Worm (Caenorhabditis elegans) whole organism, late embryonic: ENCODE measurements around the gene nstp-10.
A peak's percentile ranks its signal among the peaks of the same experiment; 100 is the strongest.

ENCODE experiments used
- C38D4.7 ChIP-seq: fragments of 200-800 bp; sonication (Bioruptor generic); optimal IDR thresholded peaks from 2 replicates; lab custom pipeline; 2018; ENCODE audit warnings: mild to moderate bottlenecking, missing genetic modification characterization, moderate library complexity, missing compliant biosample characterization
- F13H6.1 ChIP-seq: sonication (generic microtip); optimal IDR thresholded peaks from 2 replicates; lab custom pipeline; 2016; ENCODE audit warnings: missing genetic modification characterization, missing compliant biosample characterization
- K02D7.2 ChIP-seq: sonication (generic microtip); optimal IDR thresholded peaks from 2 replicates; lab custom pipeline; 2017; ENCODE audit warnings: mild to moderate bottlenecking, missing genetic modification characterization, missing compliant biosample characterization
- K09A11.1 ChIP-seq: sonication (generic microtip); optimal IDR thresholded peaks from 2 replicates; lab custom pipeline; 2017; ENCODE audit warnings: antibody characterized with exemption, mild to moderate bottlenecking, missing genetic modification characterization, missing compliant biosample characterization; ENCODE audit not compliant: insufficient read depth
- T23F11.4 ChIP-seq: fragments of 200-800 bp; sonication (Bioruptor generic); optimal IDR thresholded peaks from 2 replicates; lab custom pipeline; 2018; ENCODE audit warnings: mild to moderate bottlenecking, missing genetic modification characterization, missing compliant biosample characterization
- Y22D7AL.16 ChIP-seq: sonication (generic microtip); optimal IDR thresholded peaks from 2 replicates; lab custom pipeline; 2016; ENCODE audit warnings: missing genetic modification characterization, missing compliant biosample characterization
- ahr-1 ChIP-seq: sonication (generic microtip); optimal IDR thresholded peaks from 2 replicates; lab custom pipeline; 2016; ENCODE audit warnings: missing genetic modification characterization, missing compliant biosample characterization
- ama-1 ChIP-seq: fragments of 150-350 bp; optimal IDR thresholded peaks from 2 replicates; lab custom pipeline; 2014
- ceh-14 ChIP-seq: sonication (generic microtip); optimal IDR thresholded peaks from 2 replicates; lab custom pipeline; 2016; ENCODE audit warnings: missing genotype, missing genetic modification characterization, missing compliant biosample characterization
- ceh-18 ChIP-seq: sonication (generic microtip); optimal IDR thresholded peaks from 2 replicates; lab custom pipeline; 2016; ENCODE audit warnings: missing genetic modification characterization, missing compliant biosample characterization
- ceh-24 ChIP-seq: sonication (generic microtip); optimal IDR thresholded peaks from 2 replicates; lab custom pipeline; 2016; ENCODE audit warnings: mild to moderate bottlenecking, missing genetic modification characterization, missing compliant biosample characterization
- ceh-31 ChIP-seq: sonication (generic microtip); optimal IDR thresholded peaks from 2 replicates; lab custom pipeline; 2016; ENCODE audit warnings: missing genetic modification characterization, missing compliant biosample characterization
- ceh-45 ChIP-seq: fragments of 200-800 bp; sonication (Bioruptor generic); IDR thresholded peaks from 2 replicates; pipeline ENCODE4 v1.3.6; 2022; ENCODE audit warnings: missing genetic modification reagents, missing genetic modification characterization, missing compliant biosample characterization
- ceh-6 ChIP-seq: fragments of 200-800 bp; sonication (Bioruptor generic); optimal IDR thresholded peaks from 2 replicates; lab custom pipeline; 2018; ENCODE audit warnings: mild to moderate bottlenecking, missing genetic modification characterization, missing compliant biosample characterization
- ceh-9 ChIP-seq: sonication (generic microtip); optimal IDR thresholded peaks from 2 replicates; lab custom pipeline; 2016; ENCODE audit warnings: mild to moderate bottlenecking, missing genetic modification characterization, inconsistent platforms, missing compliant biosample characterization
- che-1 ChIP-seq: sonication (generic microtip); optimal IDR thresholded peaks from 2 replicates; lab custom pipeline; 2016; ENCODE audit warnings: mild to moderate bottlenecking, missing genetic modification characterization, missing compliant biosample characterization
- dmd-4 ChIP-seq: sonication (generic microtip); optimal IDR thresholded peaks from 2 replicates; lab custom pipeline; 2016; ENCODE audit warnings: borderline replicate concordance, missing genetic modification characterization, missing compliant biosample characterization
- dve-1 ChIP-seq: sonication (generic microtip); optimal IDR thresholded peaks from 2 replicates; lab custom pipeline; 2017; ENCODE audit warnings: antibody characterized with exemption, mild to moderate bottlenecking, missing genetic modification characterization, missing compliant biosample characterization
- eyg-1 ChIP-seq: sonication (generic microtip); optimal IDR thresholded peaks from 2 replicates; lab custom pipeline; 2016; ENCODE audit warnings: missing genotype, missing genetic modification characterization, missing compliant biosample characterization
- fax-1 ChIP-seq: sonication (generic microtip); optimal IDR thresholded peaks from 2 replicates; lab custom pipeline; 2016; ENCODE audit warnings: missing genotype, missing genetic modification characterization, missing compliant biosample characterization
- fkh-10 ChIP-seq: fragments of 150-350 bp; optimal IDR thresholded peaks from 2 replicates; lab custom pipeline; 2014; ENCODE audit warnings: missing biosample characterization, missing genetic modification reagents, missing genetic modification characterization
- fkh-6 ChIP-seq: sonication (generic microtip); optimal IDR thresholded peaks from 2 replicates; lab custom pipeline; 2016; ENCODE audit warnings: missing genetic modification characterization, missing compliant biosample characterization
- hlh-13 ChIP-seq: fragments of 200-800 bp; sonication (Bioruptor generic); optimal IDR thresholded peaks from 2 replicates; lab custom pipeline; 2018; ENCODE audit warnings: mild to moderate bottlenecking, missing genetic modification characterization, missing compliant biosample characterization
- hlh-15 ChIP-seq: sonication (generic microtip); optimal IDR thresholded peaks from 2 replicates; lab custom pipeline; 2016; ENCODE audit warnings: missing genetic modification characterization, missing compliant biosample characterization
- hlh-6 ChIP-seq: sonication (generic microtip); optimal IDR thresholded peaks from 2 replicates; lab custom pipeline; 2016; ENCODE audit warnings: missing genotype, missing genetic modification characterization, missing compliant biosample characterization
- hlh-8 ChIP-seq: sonication (generic microtip); optimal IDR thresholded peaks from 2 replicates; lab custom pipeline; 2016; ENCODE audit warnings: missing genotype, missing genetic modification characterization, missing compliant biosample characterization
- lin-11 ChIP-seq: fragments of 200-800 bp; sonication (Bioruptor generic); optimal IDR thresholded peaks from 2 replicates; lab custom pipeline; 2018; ENCODE audit warnings: mild to moderate bottlenecking, missing genetic modification characterization, missing compliant biosample characterization
- madf-2 ChIP-seq: sonication (generic microtip); optimal IDR thresholded peaks from 2 replicates; lab custom pipeline; 2017; ENCODE audit warnings: missing genetic modification characterization, missing compliant biosample characterization
- mec-3 ChIP-seq: sonication (generic microtip); optimal IDR thresholded peaks from 2 replicates; lab custom pipeline; 2016; ENCODE audit warnings: borderline replicate concordance, missing genetic modification characterization, missing compliant biosample characterization
- nhr-11 ChIP-seq: fragments of 150-350 bp; optimal IDR thresholded peaks from 2 replicates; lab custom pipeline; 2014; ENCODE audit warnings: missing biosample characterization, missing genetic modification characterization
- nhr-232 ChIP-seq: sonication (generic microtip); optimal IDR thresholded peaks from 2 replicates; lab custom pipeline; 2016; ENCODE audit warnings: missing genetic modification characterization, missing compliant biosample characterization
- npax-4 ChIP-seq: sonication (generic microtip); optimal IDR thresholded peaks from 2 replicates; lab custom pipeline; 2016; ENCODE audit warnings: missing genetic modification characterization, missing compliant biosample characterization
- odd-2 ChIP-seq: sonication (generic microtip); optimal IDR thresholded peaks from 2 replicates; lab custom pipeline; 2017; ENCODE audit warnings: antibody characterized with exemption, mild to moderate bottlenecking, missing genetic modification characterization, missing compliant biosample characterization
- pag-3 ChIP-seq: sonication (generic microtip); optimal IDR thresholded peaks from 2 replicates; lab custom pipeline; 2016; ENCODE audit warnings: missing compliant biosample characterization, missing genetic modification characterization, borderline replicate concordance
- pax-1 ChIP-seq: fragments of 150-350 bp; optimal IDR thresholded peaks from 2 replicates; lab custom pipeline; 2014; ENCODE audit warnings: missing biosample characterization, missing genetic modification characterization
- pha-2 ChIP-seq: sonication (generic microtip); optimal IDR thresholded peaks from 2 replicates; lab custom pipeline; 2017; ENCODE audit warnings: mild to moderate bottlenecking, missing genetic modification characterization, missing compliant biosample characterization
- pha-4 ChIP-seq: fragments of 150-350 bp; optimal IDR thresholded peaks from 2 replicates; lab custom pipeline; 2018; ENCODE audit warnings: missing biosample characterization, missing genetic modification reagents, missing genetic modification characterization
- pqm-1 ChIP-seq: sonication (generic microtip); optimal IDR thresholded peaks from 2 replicates; lab custom pipeline; 2016; ENCODE audit warnings: missing genetic modification characterization, missing compliant biosample characterization
- pros-1 ChIP-seq: fragments of 150-350 bp; optimal IDR thresholded peaks from 2 replicates; lab custom pipeline; 2014; ENCODE audit warnings: missing biosample characterization, missing genetic modification reagents, missing genetic modification characterization
- ref-2 ChIP-seq: sonication (generic microtip); optimal IDR thresholded peaks from 2 replicates; lab custom pipeline; 2016; ENCODE audit warnings: missing genetic modification characterization, missing compliant biosample characterization
- rnt-1 ChIP-seq: sonication (generic microtip); optimal IDR thresholded peaks from 2 replicates; lab custom pipeline; 2016; ENCODE audit warnings: missing genetic modification characterization, missing compliant biosample characterization
- sox-2 ChIP-seq: fragments of 200-800 bp; sonication (Bioruptor generic); IDR thresholded peaks from 2 replicates; pipeline ENCODE4 v1.3.6; 2022; ENCODE audit warnings: missing genetic modification reagents, missing genetic modification characterization, missing compliant biosample characterization
- sox-4 ChIP-seq: sonication (generic microtip); optimal IDR thresholded peaks from 2 replicates; lab custom pipeline; 2017; ENCODE audit warnings: mild to moderate bottlenecking, missing genetic modification characterization, inconsistent platforms, missing compliant biosample characterization
- syd-9 ChIP-seq: sonication (generic microtip); optimal IDR thresholded peaks from 2 replicates; lab custom pipeline; 2016; ENCODE audit warnings: mild to moderate bottlenecking, missing genetic modification characterization, moderate library complexity, missing compliant biosample characterization
- tbx-2 ChIP-seq: sonication (generic microtip); optimal IDR thresholded peaks from 2 replicates; lab custom pipeline; 2016; ENCODE audit warnings: missing genetic modification characterization, missing compliant biosample characterization
- tbx-7 ChIP-seq: sonication (generic microtip); optimal IDR thresholded peaks from 2 replicates; lab custom pipeline; 2016; ENCODE audit warnings: missing genotype, missing genetic modification characterization, missing compliant biosample characterization
- ttx-3 ChIP-seq: sonication (generic microtip); optimal IDR thresholded peaks from 2 replicates; lab custom pipeline; 2016; ENCODE audit warnings: missing genetic modification reagents, missing genetic modification characterization, missing compliant biosample characterization
- unc-42 ChIP-seq: sonication (generic microtip); optimal IDR thresholded peaks from 2 replicates; lab custom pipeline; 2016; ENCODE audit warnings: missing genotype, missing genetic modification characterization, missing compliant biosample characterization
- unc-55 ChIP-seq: sonication (generic microtip); optimal IDR thresholded peaks from 2 replicates; lab custom pipeline; 2017; ENCODE audit warnings: missing biosample characterization, missing genetic modification reagents, missing genetic modification characterization
- unc-86 ChIP-seq: sonication (generic microtip); optimal IDR thresholded peaks from 2 replicates; lab custom pipeline; 2016; ENCODE audit warnings: missing genetic modification characterization, missing compliant biosample characterization
- zip-5 ChIP-seq: sonication (generic microtip); optimal IDR thresholded peaks from 2 replicates; lab custom pipeline; 2016; ENCODE audit warnings: missing genetic modification characterization, missing compliant biosample characterization
- ztf-16 ChIP-seq: sonication (generic microtip); optimal IDR thresholded peaks from 2 replicates; lab custom pipeline; 2017; ENCODE audit warnings: missing genetic modification characterization, missing compliant biosample characterization

The nstp-10 gene

ce11 chrV:9503152-9503817 is 46.4 kb downstream of the nstp-10 start:
- TF ChIP-seq ceh-45 (peak; percentile 74; the same call in 1 of the 2 replicates), rnt-1 (peak; percentile 66), pqm-1 (tag; lab: Kevin White, UChicago) (peak; percentile 45), T23F11.4 (peak; percentile 90), odd-2 (tag; lab: Kevin White, UChicago) (peak; percentile 39), unc-42 (tag; lab: Kevin White, UChicago) (peak; percentile 84), eyg-1 (tag; lab: Kevin White, UChicago) (peak; percentile 88), K09A11.1 (tag; lab: Kevin White, UChicago) (peak; percentile 71), unc-55 (GFP tag; lab: Kevin White, UChicago) (no peak), che-1 (peak; percentile 84), hlh-15 (tag; lab: Kevin White, UChicago) (peak; percentile 65), ref-2 (tag; lab: Kevin White, UChicago) (peak; percentile 78), tbx-7 (tag; lab: Kevin White, UChicago) (peak; percentile 41), C38D4.7 (GFP tag; lab: Kevin White, UChicago) (peak; percentile 83), ceh-9 (peak; percentile 46), ceh-24 (tag; lab: Kevin White, UChicago) (peak; percentile 62), tbx-2 (tag; lab: Kevin White, UChicago) (peak; percentile 80), ceh-18 (tag; lab: Kevin White, UChicago) (peak; percentile 74), mec-3 (tag; lab: Kevin White, UChicago) (peak; percentile 57), fkh-6 (peak; percentile 90), fax-1 (tag; lab: Kevin White, UChicago) (peak; percentile 72), hlh-6 (tag; lab: Kevin White, UChicago) (peak; percentile 94), ceh-6 (peak; percentile 93), syd-9 (peak; percentile 88), ahr-1 (tag; lab: Kevin White, UChicago) (peak; percentile 49), pag-3 (tag; lab: Kevin White, UChicago) (peak; percentile 11), pros-1 (peak; percentile 15), dmd-4 (peak; percentile 59), pha-4 (no peak), pax-1 (tag; lab: Kevin White, UChicago) (no peak), zip-5 (tag; lab: Kevin White, UChicago) (peak; percentile 47), hlh-8 (tag; lab: Kevin White, UChicago) (peak; percentile 59), sox-4 (tag; lab: Kevin White, UChicago) (peak; percentile 78), K02D7.2 (peak; percentile 85), unc-86 (tag; lab: Kevin White, UChicago) (peak; percentile 88), ttx-3 (peak; percentile 87), lin-11 (tag; lab: Kevin White, UChicago) (peak; percentile 81), ceh-31 (tag; lab: Kevin White, UChicago) (peak; percentile 79), madf-2 (tag; lab: Kevin White, UChicago) (peak; percentile 81), Y22D7AL.16 (tag; lab: Kevin White, UChicago) (peak; percentile 76), fkh-10 (GFP tag; lab: Kevin White, UChicago) (peak; percentile 62), F13H6.1 (tag; lab: Kevin White, UChicago) (peak; percentile 65), ztf-16 (peak; percentile 87), sox-2 (GFP tag; lab: Robert Waterston, UW) (peak; percentile 84), npax-4 (tag; lab: Kevin White, UChicago) (peak; percentile 76), ceh-14 (tag; lab: Kevin White, UChicago) (peak; percentile 45), ama-1 (lab: Kevin White, UChicago) (no peak), dve-1 (tag; lab: Kevin White, UChicago) (peak; percentile 56), nhr-232 (tag; lab: Kevin White, UChicago) (peak; percentile 82), nhr-11 (tag; lab: Kevin White, UChicago) (no peak), pha-2 (tag; lab: Kevin White, UChicago) (peak; percentile 92), hlh-13 (GFP tag; lab: Kevin White, UChicago) (peak; percentile 90)
